Worm (Caenorhabditis elegans) whole organism, L1 larva: ENCODE results near the gene wdfy-2.
A peak's percentile ranks its signal among the peaks of the same experiment; 100 is the strongest.

Source experiments
- C04F5.9 ChIP-seq: sonication (generic microtip); optimal IDR thresholded peaks from 2 replicates; lab custom pipeline; 2016; ENCODE audit warnings: missing genetic modification characterization, missing compliant biosample characterization
- Y116A8C.19 ChIP-seq: sonication (generic microtip); optimal IDR thresholded peaks from 2 replicates; lab custom pipeline; 2016; ENCODE audit warnings: missing compliant biosample characterization, missing genetic modification characterization, borderline replicate concordance
- aly-2 ChIP-seq: fragments of 150-350 bp; optimal IDR thresholded peaks from 2 replicates; lab custom pipeline; 2014; ENCODE audit warnings: missing biosample characterization, missing genetic modification characterization
- blmp-1 ChIP-seq: fragments of 150-350 bp; optimal IDR thresholded peaks from 2 replicates; lab custom pipeline; 2014; ENCODE audit warnings: missing biosample characterization, missing genetic modification characterization
- ceh-63 ChIP-seq: fragments of 200-800 bp; sonication (Bioruptor generic); optimal IDR thresholded peaks from 2 replicates; lab custom pipeline; 2018; ENCODE audit warnings: mild to moderate bottlenecking, missing genetic modification characterization, missing compliant biosample characterization
- ceh-88 ChIP-seq: fragments of 200-800 bp; sonication (Bioruptor generic); IDR thresholded peaks from 2 replicates; pipeline ENCODE4 v1.3.6; 2022; ENCODE audit warnings: missing genetic modification characterization, missing compliant biosample characterization
- egl-13 ChIP-seq: sonication (generic microtip); optimal IDR thresholded peaks from 2 replicates; lab custom pipeline; 2016; ENCODE audit warnings: missing genotype, missing genetic modification reagents, missing genetic modification characterization, missing compliant biosample characterization
- egl-27 ChIP-seq, 2 experiments: fragments of 150-350 bp in 1 of 2; sonication (generic microtip); optimal IDR thresholded peaks; 3 replicates each; lab custom pipeline; 2017 to 2018; ENCODE audit warnings: missing biosample characterization in 2 of 2, missing genetic modification characterization in 2 of 2, missing genetic modification reagents in 2 of 2
- elt-2 ChIP-seq: sonication (generic microtip); optimal IDR thresholded peaks from 2 replicates; lab custom pipeline; 2016; ENCODE audit warnings: missing genetic modification characterization, mild to moderate bottlenecking, inconsistent platforms, missing compliant biosample characterization, missing genetic modification reagents
- fkh-10 ChIP-seq: sonication (generic microtip); optimal IDR thresholded peaks from 2 replicates; lab custom pipeline; 2017; ENCODE audit warnings: missing biosample characterization, missing genetic modification reagents, missing genetic modification characterization
- fkh-4 ChIP-seq: sonication (generic microtip); optimal IDR thresholded peaks from 2 replicates; lab custom pipeline; 2016; ENCODE audit warnings: missing compliant biosample characterization, missing genetic modification characterization, borderline replicate concordance
- fos-1 ChIP-seq: fragments of 150-350 bp; optimal IDR thresholded peaks from 2 replicates; lab custom pipeline; 2014; ENCODE audit warnings: missing biosample characterization, missing genetic modification characterization
- hlh-17 ChIP-seq: fragments of 200-800 bp; sonication (Bioruptor generic); optimal IDR thresholded peaks from 2 replicates; lab custom pipeline; 2018; ENCODE audit warnings: missing genetic modification characterization, mild to moderate bottlenecking, missing compliant biosample characterization, moderate library complexity, borderline replicate concordance
- hlh-4 ChIP-seq: sonication (generic microtip); optimal IDR thresholded peaks from 2 replicates; lab custom pipeline; 2016; ENCODE audit warnings: mild to moderate bottlenecking, missing genetic modification characterization, missing compliant biosample characterization
- irx-1 ChIP-seq: sonication (generic microtip); optimal IDR thresholded peaks from 2 replicates; lab custom pipeline; 2016; ENCODE audit warnings: missing genetic modification characterization, missing compliant biosample characterization
- isw-1 ChIP-seq: fragments of 200-800 bp; sonication (Bioruptor generic); IDR thresholded peaks from 2 replicates; pipeline ENCODE4 v1.3.6; 2022; ENCODE audit warnings: missing genetic modification characterization, missing compliant biosample characterization
- jun-1 ChIP-seq: fragments of 150-350 bp; optimal IDR thresholded peaks from 2 replicates; lab custom pipeline; 2014; ENCODE audit warnings: missing biosample characterization, missing genetic modification reagents, missing genetic modification characterization
- lin-13 ChIP-seq: fragments of 150-350 bp; optimal IDR thresholded peaks from 2 replicates; lab custom pipeline; 2014; ENCODE audit warnings: missing biosample characterization, missing genetic modification reagents, missing genetic modification characterization
- lin-14 ChIP-seq: fragments of 200-800 bp; sonication (Bioruptor generic); optimal IDR thresholded peaks from 2 replicates; lab custom pipeline; 2018; ENCODE audit warnings: mild to moderate bottlenecking, missing genetic modification characterization, moderate library complexity, missing compliant biosample characterization
- lin-35 ChIP-seq, 2 experiments: fragments of 150-350 bp; optimal IDR thresholded peaks; 2 replicates each; lab custom pipeline; 2014; ENCODE audit warnings: missing biosample characterization in 2 of 2, missing genetic modification characterization in 2 of 2, missing genetic modification reagents in 2 of 2
- lsy-2 ChIP-seq, 2 experiments: fragments of 150-350 bp; optimal IDR thresholded peaks; 2 replicates each; lab custom pipeline; 2014; ENCODE audit warnings: missing biosample characterization in 2 of 2, missing genetic modification characterization in 2 of 2
- nhr-19 ChIP-seq: fragments of 200-800 bp; sonication (Bioruptor generic); conservative IDR thresholded peaks from 2 replicates; pipeline ENCODE4 v1.3.6; 2022; ENCODE audit warnings: missing genetic modification characterization, missing compliant biosample characterization
- nhr-20 ChIP-seq: sonication (generic microtip); optimal IDR thresholded peaks from 2 replicates; lab custom pipeline; 2016; ENCODE audit warnings: mild to moderate bottlenecking, missing genetic modification characterization, missing compliant biosample characterization
- nhr-47 ChIP-seq: sonication (generic microtip); optimal IDR thresholded peaks from 2 replicates; lab custom pipeline; 2016; ENCODE audit warnings: mild to moderate bottlenecking, missing genetic modification characterization, moderate library complexity, missing compliant biosample characterization
- nhr-71 ChIP-seq: sonication (generic microtip); optimal IDR thresholded peaks from 2 replicates; lab custom pipeline; 2016; ENCODE audit warnings: mild to moderate bottlenecking, missing genetic modification characterization, moderate library complexity, missing compliant biosample characterization
- nhr-85 ChIP-seq: sonication (generic microtip); peaks from one replicate; lab custom pipeline; 2016; ENCODE audit warnings: missing genetic modification characterization, inconsistent platforms, missing compliant biosample characterization
- nhr-90 ChIP-seq: sonication (generic microtip); optimal IDR thresholded peaks from 2 replicates; lab custom pipeline; 2016; ENCODE audit warnings: mild to moderate bottlenecking, missing genetic modification characterization, missing compliant biosample characterization; ENCODE audit not compliant: poor library complexity
- pqm-1 ChIP-seq: sonication (generic microtip); optimal IDR thresholded peaks from 3 replicates; lab custom pipeline; 2017; ENCODE audit warnings: missing biosample characterization, missing genetic modification characterization
- rnt-1 ChIP-seq: sonication (generic microtip); optimal IDR thresholded peaks from 2 replicates; lab custom pipeline; 2016; ENCODE audit warnings: mild to moderate bottlenecking, missing genetic modification characterization, moderate library complexity, missing compliant biosample characterization
- sox-4 ChIP-seq: sonication (generic microtip); optimal IDR thresholded peaks from 2 replicates; lab custom pipeline; 2016; ENCODE audit warnings: missing genetic modification characterization, missing compliant biosample characterization
- swsn-7 ChIP-seq: sonication (generic microtip); optimal IDR thresholded peaks from 2 replicates; lab custom pipeline; 2016; ENCODE audit warnings: missing genetic modification characterization, missing compliant biosample characterization
- unc-30 ChIP-seq: sonication (generic microtip); optimal IDR thresholded peaks from 2 replicates; lab custom pipeline; 2017; ENCODE audit warnings: missing biosample characterization, missing genetic modification characterization
- unc-62 ChIP-seq: fragments of 150-350 bp; optimal IDR thresholded peaks from 2 replicates; lab custom pipeline; 2014; ENCODE audit warnings: missing biosample characterization, missing genetic modification reagents, missing genetic modification characterization
- ztf-11 ChIP-seq, 2 experiments: sonication (generic microtip); optimal IDR thresholded peaks; 2 replicates each; lab custom pipeline; 2016 to 2017; ENCODE audit warnings: missing genetic modification characterization in 2 of 2, missing biosample characterization in 1 of 2, missing compliant biosample characterization in 1 of 2
- ztf-4 ChIP-seq: fragments of 150-350 bp; optimal IDR thresholded peaks from 2 replicates; lab custom pipeline; 2014; ENCODE audit warnings: missing biosample characterization, missing genetic modification characterization

Gene wdfy-2

ce11 chrII:9285171-9286025, 34.3 kb upstream of the wdfy-2 start, which contains the start of gene mtrr-1 (continued):
- TF ChIP-seq lsy-2 (tag; optimal IDR thresholded peaks at IDR 0.05; lab: Kevin White, UChicago) (peak; percentile 43 to 76), ztf-4 (tag; lab: Kevin White, UChicago) (peak; percentile 5), fkh-4 (tag; lab: Kevin White, UChicago) (no peak), nhr-19 (GFP tag; lab: Robert Waterston, UW) (peak; percentile 49), fkh-10 (peak; percentile 15), fos-1 (tag; lab: Kevin White, UChicago) (no peak), hlh-4 (no peak), ceh-88 (GFP tag; lab: Robert Waterston, UW) (no peak), swsn-7 (tag; lab: Kevin White, UChicago) (peak; percentile 9), sox-4 (tag; lab: Kevin White, UChicago) (no peak), ceh-63 (GFP tag; lab: Kevin White, UChicago) (no peak), irx-1 (no peak), blmp-1 (tag; lab: Kevin White, UChicago) (no peak), lin-14 (GFP tag; lab: Kevin White, UChicago) (no peak), nhr-47 (tag; lab: Kevin White, UChicago) (no peak), pqm-1 (no peak), egl-27 (tag; optimal IDR thresholded peaks at IDR 0.05; lab: Kevin White, UChicago) (no peak)

- no peak for TF ChIP-seq aly-2 (tag; lab: Kevin White, UChicago)
- peak; percentile 21 for TF ChIP-seq nhr-85
- TF ChIP-seq, all 84 proteins: peak for 1
Observed at ce11 chrII:9289127-9289526, 30.5 kb upstream of the wdfy-2 start.

- TF ChIP-seq Y116A8C.19 (tag; lab: Kevin White, UChicago), result no peak
- TF ChIP-seq nhr-71 (tag; lab: Kevin White, UChicago), result peak; percentile 10
- TF ChIP-seq blmp-1 (tag; lab: Kevin White, UChicago), result peak; percentile 8
- TF ChIP-seq jun-1 (tag; lab: Kevin White, UChicago), result no peak
- no peak for TF ChIP-seq rnt-1 (tag; lab: Kevin White, UChicago)
- no peak for TF ChIP-seq hlh-4
- TF ChIP-seq C04F5.9, result no peak
- TF ChIP-seq nhr-20 (tag; lab: Kevin White, UChicago), result peak; percentile 42
- peak; percentile 94 for TF ChIP-seq elt-2 (tag; lab: Kevin White, UChicago)
- no peak for TF ChIP-seq egl-27 (tag; optimal IDR thresholded peaks at IDR 0.05; lab: Kevin White, UChicago)
- no peak for TF ChIP-seq unc-30 (tag; lab: Kevin White, UChicago)
- TF ChIP-seq lin-14 (GFP tag; lab: Kevin White, UChicago), result peak; percentile 41
- no peak for TF ChIP-seq ztf-11 (tag; optimal IDR thresholded peaks at IDR 0.05; lab: Kevin White, UChicago)
- TF ChIP-seq lin-35 (GFP tag; optimal IDR thresholded peaks at IDR 0.05; lab: Kevin White, UChicago), result peak in 1 of 2 experiments; percentile 37
- no peak for TF ChIP-seq unc-62 (GFP tag; lab: Kevin White, UChicago)
- TF ChIP-seq lin-13 (GFP tag; lab: Kevin White, UChicago), result no peak
- no peak for TF ChIP-seq egl-13
- TF ChIP-seq hlh-17 (GFP tag; lab: Kevin White, UChicago), result no peak
- TF ChIP-seq isw-1 (GFP tag; lab: Robert Waterston, UW), result no peak
- peak; percentile 64 for TF ChIP-seq pqm-1
- TF ChIP-seq nhr-90, result peak; percentile 21
- no peak for TF ChIP-seq aly-2 (tag; lab: Kevin White, UChicago)
Observed at ce11 chrII:9291632-9292031, 28.0 kb upstream of the wdfy-2 start, which contains the start of gene acs-7. acs-7 (plus strand) TSS chrII:9292017.
